Worm (Caenorhabditis elegans) whole organism, young adult: ENCODE data around the gene Y15E3A.4.

ENCODE experiments used
- B0336.3 ChIP-seq: fragments of 200-800 bp; sonication (Bioruptor generic); IDR thresholded peaks from 2 replicates; pipeline ENCODE4 v1.3.6; 2022; ENCODE audit warnings: missing genetic modification characterization, missing compliant biosample characterization
- C06A6.2 ChIP-seq: fragments of 200-800 bp; sonication (Bioruptor generic); conservative IDR thresholded peaks from 2 replicates; pipeline ENCODE4 v1.3.6; 2022; ENCODE audit warnings: missing genetic modification characterization, missing compliant biosample characterization
- C17E4.6 ChIP-seq: fragments of 200-800 bp; sonication (Bioruptor generic); IDR thresholded peaks from 2 replicates; pipeline ENCODE4 v1.3.6; 2022; ENCODE audit warnings: missing genetic modification reagents, missing genetic modification characterization, missing compliant biosample characterization
- F23B12.7 ChIP-seq: sonication (generic microtip); optimal IDR thresholded peaks from 2 replicates; lab custom pipeline; 2017; ENCODE audit warnings: missing genetic modification characterization, mild to moderate bottlenecking, missing compliant biosample characterization, antibody characterized with exemption, moderate library complexity; ENCODE audit not compliant: insufficient read depth
- F33H1.4 ChIP-seq: fragments of 200-800 bp; sonication (Bioruptor generic); IDR thresholded peaks from 2 replicates; pipeline ENCODE4 v1.3.6; 2022; ENCODE audit warnings: missing genetic modification reagents, missing genetic modification characterization, missing compliant biosample characterization
- F37B4.10 ChIP-seq: fragments of 200-800 bp; sonication (Bioruptor generic); IDR thresholded peaks from 2 replicates; pipeline ENCODE4 v1.3.6; 2022; ENCODE audit warnings: missing genetic modification characterization, missing compliant biosample characterization
- F49E8.2 ChIP-seq: sonication (generic microtip); optimal IDR thresholded peaks from 3 replicates; lab custom pipeline; 2017; ENCODE audit warnings: missing genetic modification characterization, mild to moderate bottlenecking, missing compliant biosample characterization, antibody characterized with exemption, moderate library complexity; ENCODE audit not compliant: insufficient read depth
- F57C9.4 ChIP-seq: sonication (generic microtip); optimal IDR thresholded peaks from 2 replicates; lab custom pipeline; 2017; ENCODE audit warnings: mild to moderate bottlenecking, missing genetic modification characterization, missing compliant biosample characterization
- K11D2.4 ChIP-seq: fragments of 200-800 bp; sonication (Bioruptor generic); IDR thresholded peaks from 2 replicates; pipeline ENCODE4 v1.3.6; 2022; ENCODE audit warnings: missing genetic modification reagents, missing genetic modification characterization, missing compliant biosample characterization
- Y53G8AR.9 ChIP-seq: fragments of 200-800 bp; sonication (Bioruptor generic); conservative IDR thresholded peaks from 2 replicates; pipeline ENCODE4 v1.3.6; 2022; ENCODE audit warnings: missing genetic modification reagents, missing genetic modification characterization, missing compliant biosample characterization
- Y56A3A.18 ChIP-seq: fragments of 200-800 bp; sonication (Bioruptor generic); IDR thresholded peaks from 2 replicates; pipeline ENCODE4 v1.3.6; 2022; ENCODE audit warnings: missing genetic modification reagents, missing genetic modification characterization, missing compliant biosample characterization
- Y95B8A.8 ChIP-seq: fragments of 200-800 bp; sonication (Bioruptor generic); IDR thresholded peaks from 2 replicates; pipeline ENCODE4 v1.3.6; 2022; ENCODE audit warnings: missing genetic modification reagents, missing genetic modification characterization, missing compliant biosample characterization
- aptf-2 ChIP-seq: fragments of 200-800 bp; sonication (Bioruptor generic); conservative IDR thresholded peaks from 2 replicates; pipeline ENCODE4 v1.3.6; 2022; ENCODE audit warnings: missing genetic modification reagents, missing genetic modification characterization, missing compliant biosample characterization
- athp-1 ChIP-seq: sonication (generic microtip); optimal IDR thresholded peaks from 2 replicates; lab custom pipeline; 2017; ENCODE audit warnings: mild to moderate bottlenecking, missing genetic modification characterization, missing compliant biosample characterization
- attf-3 ChIP-seq: fragments of 200-800 bp; sonication (Bioruptor generic); conservative IDR thresholded peaks from 2 replicates; pipeline ENCODE4 v1.3.6; 2022; ENCODE audit warnings: missing genetic modification reagents, missing genetic modification characterization, missing compliant biosample characterization
- attf-5 ChIP-seq: fragments of 200-800 bp; sonication (Bioruptor generic); optimal IDR thresholded peaks from 2 replicates; lab custom pipeline; 2018; ENCODE audit warnings: mild to moderate bottlenecking, missing genetic modification characterization, missing compliant biosample characterization
- bed-2 ChIP-seq: fragments of 200-800 bp; sonication (Bioruptor generic); IDR thresholded peaks from 2 replicates; pipeline ENCODE4 v1.3.6; 2022; ENCODE audit warnings: missing genetic modification reagents, missing genetic modification characterization, missing compliant biosample characterization
- ceh-100 ChIP-seq: fragments of 200-800 bp; sonication (Bioruptor generic); IDR thresholded peaks from 2 replicates; pipeline ENCODE4 v1.3.6; 2022; ENCODE audit warnings: missing genetic modification reagents, missing genetic modification characterization, missing compliant biosample characterization
- ceh-79 ChIP-seq: sonication (generic microtip); optimal IDR thresholded peaks from 2 replicates; lab custom pipeline; 2017; ENCODE audit warnings: mild to moderate bottlenecking, missing genetic modification characterization, missing compliant biosample characterization
- die-1 ChIP-seq: sonication (generic microtip); optimal IDR thresholded peaks from 2 replicates; lab custom pipeline; 2016; ENCODE audit warnings: missing genotype, mild to moderate bottlenecking, missing genetic modification characterization, missing compliant biosample characterization
- dpff-1 ChIP-seq: sonication (generic microtip); optimal IDR thresholded peaks from 2 replicates; lab custom pipeline; 2017; ENCODE audit warnings: mild to moderate bottlenecking, missing genetic modification characterization, missing compliant biosample characterization
- efl-1 ChIP-seq: fragments of 150-350 bp; optimal IDR thresholded peaks from 2 replicates; lab custom pipeline; 2014; ENCODE audit warnings: missing biosample characterization, missing genetic modification reagents, missing genetic modification characterization
- egl-18 ChIP-seq: fragments of 200-800 bp; sonication (Bioruptor generic); IDR thresholded peaks from 2 replicates; pipeline ENCODE4 v1.3.6; 2022; ENCODE audit warnings: missing genetic modification reagents, missing genetic modification characterization, missing compliant biosample characterization
- egl-44 ChIP-seq: fragments of 200-800 bp; sonication (Bioruptor generic); IDR thresholded peaks from 2 replicates; pipeline ENCODE4 v1.3.6; 2022; ENCODE audit warnings: missing genetic modification reagents, missing genetic modification characterization, missing compliant biosample characterization
- fkh-3 ChIP-seq: sonication (generic microtip); optimal IDR thresholded peaks from 2 replicates; lab custom pipeline; 2016; ENCODE audit warnings: mild to moderate bottlenecking, missing genetic modification characterization, missing compliant biosample characterization
- him-1 ChIP-seq: sonication (generic microtip); optimal IDR thresholded peaks from 2 replicates; lab custom pipeline; 2016; ENCODE audit warnings: missing genotype, missing genetic modification reagents, missing genetic modification characterization, missing compliant biosample characterization
- hmg-20 ChIP-seq: fragments of 200-800 bp; sonication (Bioruptor generic); IDR thresholded peaks from 2 replicates; pipeline ENCODE4 v1.3.6; 2022; ENCODE audit warnings: missing genetic modification reagents, missing genetic modification characterization, missing compliant biosample characterization
- let-526 ChIP-seq: fragments of 200-800 bp; sonication (Bioruptor generic); IDR thresholded peaks from 2 replicates; pipeline ENCODE4 v1.3.6; 2022; ENCODE audit warnings: missing genetic modification reagents, missing genetic modification characterization, missing compliant biosample characterization
- let-607 ChIP-seq, 2 experiments: fragments of 200-800 bp in 1 of 2; sonication (Bioruptor generic) in 1 of 2; sonication (generic microtip) in 1 of 2; optimal IDR thresholded peaks; 2 replicates each; lab custom pipeline; 2016 to 2018; ENCODE audit warnings: mild to moderate bottlenecking in 2 of 2, missing compliant biosample characterization in 2 of 2, missing genetic modification characterization in 2 of 2, moderate library complexity in 2 of 2, missing genotype in 1 of 2
- lin-26 ChIP-seq: fragments of 200-800 bp; sonication (Bioruptor generic); IDR thresholded peaks from 2 replicates; pipeline ENCODE4 v1.3.6; 2022; ENCODE audit warnings: missing genetic modification reagents, missing genetic modification characterization, missing compliant biosample characterization
- lin-40 ChIP-seq: sonication (generic microtip); optimal IDR thresholded peaks from 2 replicates; lab custom pipeline; 2016; ENCODE audit warnings: missing genetic modification characterization, mild to moderate bottlenecking, missing compliant biosample characterization, missing genotype, missing genetic modification reagents
- lir-1 ChIP-seq: fragments of 200-800 bp; sonication (Bioruptor generic); conservative IDR thresholded peaks from 2 replicates; pipeline ENCODE4 v1.3.6; 2022; ENCODE audit warnings: missing genetic modification reagents, missing genetic modification characterization, missing compliant biosample characterization
- lsy-27 ChIP-seq: sonication (generic microtip); optimal IDR thresholded peaks from 2 replicates; lab custom pipeline; 2017; ENCODE audit warnings: missing genetic modification characterization, mild to moderate bottlenecking, missing compliant biosample characterization, antibody characterized with exemption, missing genotype, borderline replicate concordance; ENCODE audit not compliant: insufficient read depth
- madf-10 ChIP-seq: sonication (generic microtip); optimal IDR thresholded peaks from 2 replicates; lab custom pipeline; 2016; ENCODE audit warnings: mild to moderate bottlenecking, missing genetic modification characterization, missing compliant biosample characterization
- madf-8 ChIP-seq: fragments of 200-800 bp; sonication (Bioruptor generic); conservative IDR thresholded peaks from 2 replicates; pipeline ENCODE4 v1.3.6; 2022; ENCODE audit warnings: missing genetic modification reagents, missing genetic modification characterization, missing compliant biosample characterization
- nfya-2 ChIP-seq: fragments of 200-800 bp; sonication (Bioruptor generic); IDR thresholded peaks from 2 replicates; pipeline ENCODE4 v1.3.6; 2022; ENCODE audit warnings: missing genetic modification reagents, missing genetic modification characterization, missing compliant biosample characterization
- nhr-120 ChIP-seq: fragments of 200-800 bp; sonication (Bioruptor generic); IDR thresholded peaks from 2 replicates; pipeline ENCODE4 v1.3.6; 2022; ENCODE audit warnings: missing genetic modification characterization, missing compliant biosample characterization
- nhr-179 ChIP-seq: sonication (generic microtip); optimal IDR thresholded peaks from 2 replicates; lab custom pipeline; 2016; ENCODE audit warnings: mild to moderate bottlenecking, missing genetic modification characterization, missing compliant biosample characterization
- nhr-80 ChIP-seq: sonication (generic microtip); optimal IDR thresholded peaks from 2 replicates; lab custom pipeline; 2016; ENCODE audit warnings: missing genetic modification characterization, missing compliant biosample characterization
- pbrm-1 ChIP-seq: fragments of 200-800 bp; sonication (Bioruptor generic); IDR thresholded peaks from 2 replicates; pipeline ENCODE4 v1.3.6; 2022; ENCODE audit warnings: missing genetic modification reagents, missing genetic modification characterization, missing compliant biosample characterization
- rec-8 ChIP-seq, 2 experiments: sonication (generic microtip); optimal IDR thresholded peaks; 2 replicates each; lab custom pipeline; 2016; ENCODE audit warnings: mild to moderate bottlenecking in 2 of 2, missing genetic modification characterization in 2 of 2, missing genetic modification reagents in 2 of 2, missing genotype in 2 of 2, missing biosample characterization in 1 of 2, missing compliant biosample characterization in 1 of 2, moderate library complexity in 1 of 2
- rpc-1 ChIP-seq, 2 experiments: fragments of 150-350 bp in 1 of 2; sonication (generic microtip) in 1 of 2; optimal IDR thresholded peaks; 2 replicates each; lab custom pipeline; 2014 to 2018; ENCODE audit warnings: missing biosample characterization in 1 of 2, missing genetic modification characterization in 1 of 2, missing genetic modification reagents in 1 of 2, missing genotype in 1 of 2
- sea-2 ChIP-seq: fragments of 200-800 bp; sonication (Bioruptor generic); IDR thresholded peaks from 2 replicates; pipeline ENCODE4 v1.3.6; 2022; ENCODE audit warnings: missing genetic modification characterization, missing compliant biosample characterization
- ztf-18 ChIP-seq: sonication (generic microtip); optimal IDR thresholded peaks from 2 replicates; lab custom pipeline; 2016; ENCODE audit warnings: missing genotype, mild to moderate bottlenecking, missing genetic modification characterization, missing compliant biosample characterization
- ztf-25 ChIP-seq: fragments of 200-800 bp; sonication (Bioruptor generic); IDR thresholded peaks from 2 replicates; pipeline ENCODE4 v1.3.6; 2022; ENCODE audit warnings: missing genetic modification reagents, missing genetic modification characterization, missing compliant biosample characterization
- ztf-26 ChIP-seq: sonication (generic microtip); optimal IDR thresholded peaks from 2 replicates; lab custom pipeline; 2017; ENCODE audit warnings: missing genetic modification characterization, missing compliant biosample characterization

Gene Y15E3A.4

ce11 chrX:15353874-15354480 lies 23.2 kb downstream of the Y15E3A.4 start (continued):
- TF ChIP-seq lir-1 (GFP tag; lab: Robert Waterston, UW) (0 out of 2 replicates have a peak, but pooled peaks have one; percentile 46), madf-8 (GFP tag; lab: Robert Waterston, UW) (no peak), nhr-179 (no peak), ceh-100 (GFP tag; lab: Robert Waterston, UW) (peak; percentile 35; the same call in 1 of the 2 replicates), Y56A3A.18 (GFP tag; lab: Robert Waterston, UW) (peak; percentile 73; the same call in 1 of the 2 replicates), F37B4.10 (GFP tag; lab: Robert Waterston, UW) (no peak), sea-2 (no peak), Y95B8A.8 (GFP tag; lab: Robert Waterston, UW) (no peak), lsy-27 (tag; lab: Kevin White, UChicago) (no peak), egl-18 (no peak), rec-8 (tag; optimal IDR thresholded peaks at IDR 0.05; lab: Kevin White, UChicago) (no peak), athp-1 (peak; percentile 12), lin-26 (peak; percentile 56; the same call in 1 of the 2 replicates), egl-44 (0 out of 2 replicates have a peak, but pooled peaks have one; percentile 53), Y53G8AR.9 (GFP tag; lab: Robert Waterston, UW) (peak; percentile 44; the same call in 1 of the 2 replicates), F57C9.4 (tag; lab: Kevin White, UChicago) (no peak), lin-40 (peak; percentile 95), let-526 (GFP tag; lab: Robert Waterston, UW) (0 out of 2 replicates have a peak, but pooled peaks have one; percentile 14), rpc-1 (optimal IDR thresholded peaks at IDR 0.05; lab: Kevin White, UChicago) (no peak), rpc-1 (tag; optimal IDR thresholded peaks at IDR 0.05; lab: Kevin White, UChicago) (no peak), him-1 (no peak), attf-3 (no peak), F49E8.2 (no peak), ztf-26 (tag; lab: Kevin White, UChicago) (peak; percentile 93), aptf-2 (GFP tag; lab: Robert Waterston, UW) (no peak), nhr-120 (GFP tag; lab: Robert Waterston, UW) (no peak), madf-10 (tag; lab: Kevin White, UChicago) (peak; percentile 99), dpff-1 (tag; lab: Kevin White, UChicago) (no peak), F23B12.7 (tag; lab: Kevin White, UChicago) (no peak), nfya-2 (GFP tag; lab: Robert Waterston, UW) (no peak), K11D2.4 (GFP tag; lab: Robert Waterston, UW) (peak; percentile 68), C17E4.6 (GFP tag; lab: Robert Waterston, UW) (no peak), let-607 (tag; optimal IDR thresholded peaks at IDR 0.05; lab: Kevin White, UChicago) (peak; percentile 35 to 50), F33H1.4 (GFP tag; lab: Robert Waterston, UW) (no peak), ztf-25 (no peak), B0336.3 (peak; percentile 74; the same call in 1 of the 2 replicates), hmg-20 (no peak), pbrm-1 (GFP tag; lab: Robert Waterston, UW) (peak; percentile 47), efl-1 (GFP tag; lab: Kevin White, UChicago) (no peak), ztf-18 (tag; lab: Kevin White, UChicago) (peak; percentile 49), attf-5 (GFP tag; lab: Kevin White, UChicago) (peak; percentile 89), ceh-79 (tag; lab: Kevin White, UChicago) (peak; percentile 20), C06A6.2 (GFP tag; lab: Robert Waterston, UW) (peak; percentile 72), nhr-80 (tag; lab: Kevin White, UChicago) (peak; percentile 84), bed-2 (GFP tag; lab: Robert Waterston, UW) (peak; percentile 48; the same call in 1 of the 2 replicates), die-1 (tag; lab: Kevin White, UChicago) (peak; percentile 56), fkh-3 (tag; lab: Kevin White, UChicago) (no peak)
- TF ChIP-seq, all 124 proteins: peak for 48
